Fruit fly (Drosophila melanogaster): ENCODE results near the gene CG32262.

The CG32262 gene

DNA sequence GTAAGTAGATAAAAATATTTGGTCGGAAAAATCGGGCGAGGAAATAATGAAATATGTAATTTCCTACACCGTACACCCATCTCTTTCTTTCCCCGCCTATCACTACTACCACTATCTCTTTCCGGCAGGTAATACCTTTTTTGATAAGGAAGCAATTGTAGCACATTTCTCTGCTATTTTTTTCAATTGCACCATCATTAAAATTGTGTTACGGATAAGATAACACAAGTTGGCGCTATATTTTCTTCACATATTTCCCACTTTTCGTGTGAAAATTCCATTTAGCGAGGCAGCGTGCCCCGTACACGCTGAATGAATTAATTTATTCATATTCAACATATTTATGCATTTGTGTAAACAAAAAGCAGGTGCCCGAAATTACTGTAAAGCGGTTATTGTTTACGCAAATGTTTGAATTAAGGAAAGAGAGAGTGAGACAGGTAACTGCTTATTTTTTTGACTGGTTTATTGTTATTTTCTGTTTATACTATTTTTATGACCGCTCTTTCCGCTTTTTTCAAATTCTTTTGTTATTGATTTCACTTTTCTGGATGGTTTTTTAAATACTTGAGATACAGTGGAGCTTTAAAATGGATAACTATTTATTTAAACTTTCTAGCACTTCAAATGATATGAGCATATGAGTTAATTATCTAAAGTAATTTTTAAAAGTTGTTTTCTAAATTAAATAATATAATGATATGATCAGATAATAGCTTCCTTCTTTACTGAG, 23.5 kb downstream of the CG32262 start (continued):
- TF ChIP-seq fd3F (GFP tag; optimal IDR thresholded peaks at IDR 0.05) (peak; percentile 19), CG3726 (GFP tag; IDR thresholded peaks at IDR 0.05) (no peak), mam (GFP tag; optimal IDR thresholded peaks at IDR 0.05) (no peak), CG5953 (GFP tag; IDR thresholded peaks at IDR 0.05) (0 out of 2 replicates have a peak, but pooled peaks have one; percentile 5), otp (GFP tag; IDR thresholded peaks at IDR 0.05) (no peak), peb (GFP tag; IDR thresholded peaks at IDR 0.05) (no peak; the same call in 1 of the 2 replicates), CG6683 (GFP tag; optimal IDR thresholded peaks at IDR 0.05) (no peak), bigmax (GFP tag; optimal IDR thresholded peaks at IDR 0.05) (no peak), yki (optimal IDR thresholded peaks at IDR 0.05) (no peak), eve (GFP tag; optimal IDR thresholded peaks at IDR 0.05) (peak in 1 of 2 experiments; percentile 66), Ets65A (GFP tag) (no peak), CG31441 (GFP tag; IDR thresholded peaks at IDR 0.05) (peak; percentile 66), gem (tag; optimal IDR thresholded peaks at IDR 0.05) (peak; percentile 82), fd96Cb (tag; optimal IDR thresholded peaks at IDR 0.05) (peak; percentile 4), stc (GFP tag; IDR thresholded peaks at IDR 0.05) (peak; percentile 64; the same call in 1 of the 2 replicates), Dbx (GFP tag; IDR thresholded peaks at IDR 0.05) (peak; percentile 42; the same call in 1 of the 3 replicates), mirr (GFP tag; optimal IDR thresholded peaks at IDR 0.05) (no peak), wek (GFP tag; optimal IDR thresholded peaks at IDR 0.05) (no peak), CG30403 (GFP tag; optimal IDR thresholded peaks at IDR 0.05) (peak; percentile 53), Drgx (GFP tag; IDR thresholded peaks at IDR 0.05) (no peak), CG13624 (GFP tag; optimal IDR thresholded peaks at IDR 0.05) (no peak), repo (GFP tag; optimal IDR thresholded peaks at IDR 0.05) (no peak), B-H2 (GFP tag; optimal IDR thresholded peaks at IDR 0.05) (no peak), CG34224 (GFP tag; IDR thresholded peaks at IDR 0.05; ENCODE audit: partially characterized antibody) (no peak), CG17802 (tag; optimal IDR thresholded peaks at IDR 0.05) (no peak), Ets97D (GFP tag; optimal IDR thresholded peaks at IDR 0.05) (no peak), Poxn (GFP tag; IDR thresholded peaks at IDR 0.05) (no peak), CG10147 (GFP tag; optimal IDR thresholded peaks at IDR 0.05) (no peak), Dll (GFP tag; IDR thresholded peaks at IDR 0.05; ENCODE audit: partially characterized antibody) (no peak), knrl (GFP tag; IDR thresholded peaks at IDR 0.05; ENCODE audit: partially characterized antibody) (no peak), hth (optimal IDR thresholded peaks at IDR 0.05) (no peak), ab (GFP tag; optimal IDR thresholded peaks at IDR 0.05) (no peak), MTF-1 (GFP tag; optimal IDR thresholded peaks at IDR 0.05; ENCODE audit: borderline replicate concordance) (no peak), ase (GFP tag; IDR thresholded peaks at IDR 0.05) (no peak), cas (GFP tag; IDR thresholded peaks at IDR 0.05) (no peak; the same call in 1 of the 2 replicates), sisA (GFP tag; IDR thresholded peaks at IDR 0.05) (peak; percentile 65; the same call in 1 of the 2 replicates), psq (GFP tag; optimal IDR thresholded peaks at IDR 0.05) (no peak), Eip74EF (GFP tag; optimal IDR thresholded peaks at IDR 0.05) (peak in 1 of 2 experiments; percentile 2), CG14710 (tag; optimal IDR thresholded peaks at IDR 0.05) (no peak), Opbp (GFP tag; IDR thresholded peaks at IDR 0.05; ENCODE audit: partially characterized antibody) (no peak), CG11093 (GFP tag; IDR thresholded peaks at IDR 0.05) (no peak), CG12744 (GFP tag; optimal IDR thresholded peaks at IDR 0.05) (no peak), tna (GFP tag; IDR thresholded peaks at IDR 0.05; ENCODE audit: partially characterized antibody) (no peak), chm (GFP tag; IDR thresholded peaks at IDR 0.05) (no peak), CG4854 (GFP tag; optimal IDR thresholded peaks at IDR 0.05) (no peak), org-1 (GFP tag; optimal IDR thresholded peaks at IDR 0.05) (peak; percentile 13), ssp (GFP tag; IDR thresholded peaks at IDR 0.05) (0 out of 2 replicates have a peak, but pooled peaks have one; percentile 22), CG8290 (GFP tag; optimal IDR thresholded peaks at IDR 0.05) (no peak), CG8290 (tag; optimal IDR thresholded peaks at IDR 0.05) (no peak), CG12104 (GFP tag; optimal IDR thresholded peaks at IDR 0.05) (peak; percentile 26), CG9932 (GFP tag; IDR thresholded peaks at IDR 0.05) (peak; percentile 60)
